Fruit fly (Drosophila melanogaster): ENCODE results near the gene Lamtor3.

The Lamtor3 gene

DNA sequence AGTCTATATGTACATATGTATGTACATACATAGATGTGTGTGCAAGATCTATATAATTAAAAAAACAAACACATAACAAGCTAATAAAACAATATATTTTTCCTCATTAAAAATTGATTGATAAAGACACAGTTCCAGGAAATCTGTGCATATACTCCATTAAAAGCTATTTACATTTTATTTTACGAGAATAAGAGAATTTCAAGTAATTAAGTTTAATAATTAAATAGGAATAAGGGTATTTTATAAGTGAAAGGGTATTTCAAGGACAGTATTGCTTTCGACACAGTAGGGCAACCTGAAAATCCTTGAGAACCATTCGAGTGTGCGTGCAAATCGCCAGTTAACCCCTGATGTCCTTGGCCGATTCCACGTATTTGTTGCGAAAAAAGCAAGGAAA lies 28.4 kb upstream of the Lamtor3 start, which contains the start of gene CG5050:
Gene CG5050 (plus strand): TSS at position 301 of the 400 bp plus-strand sequence.
- no peak for TF ChIP-seq cnc (optimal IDR thresholded peaks at IDR 0.05)
- TF ChIP-seq Clk (GFP tag; optimal IDR thresholded peaks at IDR 0.05), result no peak
- no peak for TF ChIP-seq CG1620 (GFP tag; optimal IDR thresholded peaks at IDR 0.05)
- TF ChIP-seq CG7045 (GFP tag; optimal IDR thresholded peaks at IDR 0.05), result no peak
- no peak for TF ChIP-seq Crg-1 (GFP tag; optimal IDR thresholded peaks at IDR 0.05)
- TF ChIP-seq Mnt (GFP tag; optimal IDR thresholded peaks at IDR 0.05), result no peak
- TF ChIP-seq toe (GFP tag; optimal IDR thresholded peaks at IDR 0.05), result no peak
- no peak for TF ChIP-seq ovo (GFP tag; optimal IDR thresholded peaks at IDR 0.05)
- no peak for TF ChIP-seq tj (GFP tag; optimal IDR thresholded peaks at IDR 0.05)
- no peak for TF ChIP-seq bab1 (GFP tag; optimal IDR thresholded peaks at IDR 0.05)

DNA sequence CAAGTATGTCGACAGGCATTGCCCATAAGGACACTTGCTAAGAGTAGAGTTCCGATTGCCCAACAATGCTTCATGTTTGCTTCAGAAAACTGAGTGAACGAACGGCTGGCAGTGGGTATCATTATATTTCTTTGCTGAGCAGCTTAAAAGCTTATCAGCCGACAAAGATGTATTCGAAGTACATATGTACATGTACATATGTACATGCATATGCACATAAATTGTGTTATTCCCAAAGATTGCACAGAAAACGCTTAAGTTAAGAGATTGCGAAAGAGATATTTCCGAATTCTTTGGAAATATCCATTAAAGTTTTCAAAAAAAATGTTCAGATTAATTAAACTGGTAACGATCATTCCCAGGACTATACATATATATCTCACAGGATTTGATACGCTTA lies 25.2 kb upstream of the Lamtor3 start, which contains the start of gene SPH93:
Gene SPH93 (minus strand): TSS at position 101 of the 400 bp plus-strand sequence.
- TF ChIP-seq toe (GFP tag; optimal IDR thresholded peaks at IDR 0.05), result no peak
- TF ChIP-seq ovo (GFP tag; optimal IDR thresholded peaks at IDR 0.05), result no peak
- no peak for TF ChIP-seq CG11617 (GFP tag; optimal IDR thresholded peaks at IDR 0.05)
- TF ChIP-seq cnc (optimal IDR thresholded peaks at IDR 0.05), result no peak
- no peak for TF ChIP-seq bab1 (GFP tag; optimal IDR thresholded peaks at IDR 0.05)
- TF ChIP-seq CG5204 (GFP tag; optimal IDR thresholded peaks at IDR 0.05), result no peak
- no peak for TF ChIP-seq CG12768 (GFP tag; optimal IDR thresholded peaks at IDR 0.05)
- no peak for TF ChIP-seq Mnt (GFP tag; optimal IDR thresholded peaks at IDR 0.05)
- TF ChIP-seq kay (GFP tag; ENCODE audit: borderline replicate concordance), result no peak
- TF ChIP-seq pad (GFP tag; optimal IDR thresholded peaks at IDR 0.05), result no peak
- no peak for TF ChIP-seq cic (GFP tag; optimal IDR thresholded peaks at IDR 0.05)
- TF ChIP-seq CG7045 (GFP tag; optimal IDR thresholded peaks at IDR 0.05), result no peak
- TF ChIP-seq Crg-1 (GFP tag; optimal IDR thresholded peaks at IDR 0.05), result no peak
- TF ChIP-seq CG14711 (tag; optimal IDR thresholded peaks at IDR 0.05), result no peak
- TF ChIP-seq Hr96 (GFP tag; optimal IDR thresholded peaks at IDR 0.05), result no peak

DNA sequence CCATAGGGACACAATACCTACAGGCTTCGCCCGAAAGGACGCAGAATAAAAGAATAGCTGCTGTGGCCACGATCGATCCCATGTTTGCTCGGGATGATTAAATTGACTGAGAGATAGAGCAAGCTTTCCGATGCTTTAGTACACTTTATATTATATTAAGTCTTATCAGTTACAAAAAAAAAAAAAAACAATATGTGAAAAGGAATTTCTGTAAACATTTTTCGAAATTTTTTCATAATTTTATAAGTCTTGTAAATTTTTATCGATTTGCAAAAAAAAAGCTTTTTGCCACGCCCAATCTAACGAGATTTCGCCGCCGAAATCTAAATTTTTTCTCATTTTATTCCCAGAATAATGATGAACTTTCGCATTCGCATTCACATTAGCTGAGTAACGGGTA lies 23.1 kb upstream of the Lamtor3 start, which contains the start of gene CG18563:
Gene CG18563 (minus strand): TSS at position 101 of the 400 bp plus-strand sequence.
- no peak for TF ChIP-seq CG11617 (GFP tag; optimal IDR thresholded peaks at IDR 0.05)
- TF ChIP-seq kay (GFP tag; ENCODE audit: borderline replicate concordance), result peak; percentile 70
- TF ChIP-seq CG12768 (GFP tag; optimal IDR thresholded peaks at IDR 0.05), result no peak

DNA sequence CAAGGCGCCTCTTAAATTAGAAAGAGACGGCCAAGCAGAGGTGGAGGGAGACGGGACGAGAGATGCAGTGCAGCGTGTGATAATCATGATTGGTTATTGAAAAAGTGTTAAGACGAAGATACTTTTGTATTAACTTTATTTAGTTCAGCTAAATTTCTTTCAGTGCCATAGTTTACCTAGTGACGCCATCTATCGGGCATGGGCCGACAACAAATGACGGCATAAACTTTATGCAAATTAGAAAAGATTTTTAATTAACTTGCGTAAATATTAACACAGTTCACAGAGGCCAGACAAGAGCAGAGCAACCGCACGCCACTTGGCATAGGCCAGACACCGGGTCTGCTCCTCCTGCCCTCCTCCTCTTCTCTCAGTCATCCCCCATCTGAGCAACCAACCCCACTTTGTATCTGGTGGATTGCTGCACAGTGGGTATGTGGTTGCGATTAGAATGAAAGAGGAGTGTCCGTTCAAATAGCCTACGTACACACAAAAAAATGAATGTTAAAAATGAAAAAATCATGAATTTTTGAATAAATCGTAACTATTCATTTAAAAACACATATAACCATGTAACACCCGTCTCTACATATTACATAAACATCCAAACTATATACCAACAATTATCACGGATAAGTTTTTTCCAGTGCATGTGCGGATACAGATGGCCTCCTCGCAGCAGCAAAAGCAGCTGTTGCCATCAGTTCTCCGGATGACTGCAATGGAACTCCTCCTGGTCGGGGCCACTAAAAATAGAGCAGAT lies 14.9 kb upstream of the Lamtor3 start:
- TF ChIP-seq ovo (GFP tag; optimal IDR thresholded peaks at IDR 0.05) (no peak), cic (GFP tag; optimal IDR thresholded peaks at IDR 0.05) (no peak), bab1 (GFP tag; optimal IDR thresholded peaks at IDR 0.05) (no peak), Crg-1 (GFP tag; optimal IDR thresholded peaks at IDR 0.05) (no peak), pad (GFP tag; optimal IDR thresholded peaks at IDR 0.05) (no peak), tj (GFP tag; optimal IDR thresholded peaks at IDR 0.05) (no peak), kay (GFP tag; ENCODE audit: borderline replicate concordance) (peak; percentile 30), CG1620 (GFP tag; optimal IDR thresholded peaks at IDR 0.05) (no peak), CG33017 (tag; optimal IDR thresholded peaks at IDR 0.05) (no peak), CG5204 (GFP tag; optimal IDR thresholded peaks at IDR 0.05) (no peak), CG11617 (GFP tag; optimal IDR thresholded peaks at IDR 0.05) (no peak), CG12768 (GFP tag; optimal IDR thresholded peaks at IDR 0.05) (no peak), CG7101 (tag; optimal IDR thresholded peaks at IDR 0.05) (peak; percentile 23), Clk (GFP tag; optimal IDR thresholded peaks at IDR 0.05) (no peak), Hr96 (GFP tag; optimal IDR thresholded peaks at IDR 0.05) (peak; percentile 37), CG7045 (GFP tag; optimal IDR thresholded peaks at IDR 0.05) (peak; percentile 61), CG14711 (tag; optimal IDR thresholded peaks at IDR 0.05) (no peak), Mnt (GFP tag; optimal IDR thresholded peaks at IDR 0.05) (no peak), toe (GFP tag; optimal IDR thresholded peaks at IDR 0.05) (peak; percentile 21), cnc (optimal IDR thresholded peaks at IDR 0.05) (no peak)

DNA sequence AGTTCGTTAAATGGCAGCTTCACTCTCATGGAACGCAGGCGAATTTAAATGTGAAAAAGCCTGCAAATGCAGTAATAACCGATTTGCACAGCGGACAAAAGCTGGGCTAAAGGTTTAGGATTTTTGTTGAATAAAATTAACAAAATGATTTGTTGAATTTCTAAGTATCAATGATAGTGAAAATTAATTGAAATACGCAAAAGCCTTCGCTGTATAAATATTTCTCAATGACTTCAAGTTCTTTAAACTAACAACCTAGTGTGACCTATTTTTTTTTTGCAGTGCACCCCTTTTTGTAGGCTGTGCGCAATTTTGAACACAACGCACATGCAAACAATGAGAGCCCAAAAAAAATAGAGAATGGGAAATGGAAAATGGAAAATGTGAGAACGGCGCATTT lies 14.1 kb upstream of the Lamtor3 start:
- TF ChIP-seq toe (GFP tag; optimal IDR thresholded peaks at IDR 0.05), result no peak

DNA sequence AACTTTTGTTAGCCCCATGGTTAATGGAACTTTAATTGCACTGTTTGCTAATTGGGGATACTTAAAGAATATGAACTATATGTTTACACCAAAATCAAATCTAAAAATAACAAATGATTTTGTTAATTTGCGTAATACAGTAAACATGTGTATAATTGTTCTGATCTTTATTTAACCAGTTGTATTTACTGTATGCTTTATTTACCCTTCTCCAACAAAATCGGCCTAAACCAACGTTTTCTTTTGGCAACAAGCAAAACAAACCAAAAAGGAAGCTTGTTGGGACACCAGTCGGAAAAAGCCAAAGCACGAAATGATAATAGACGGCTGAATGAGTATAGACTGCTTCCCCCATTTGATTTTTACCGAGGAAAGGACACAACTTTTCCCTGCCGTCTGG lies 10.4 kb upstream of the Lamtor3 start:
- TF ChIP-seq pad (GFP tag; optimal IDR thresholded peaks at IDR 0.05) (no peak), kay (GFP tag; ENCODE audit: borderline replicate concordance) (no peak), ovo (GFP tag; optimal IDR thresholded peaks at IDR 0.05) (no peak), Hr96 (GFP tag; optimal IDR thresholded peaks at IDR 0.05) (no peak), CG14711 (tag; optimal IDR thresholded peaks at IDR 0.05) (no peak), CG7101 (tag; optimal IDR thresholded peaks at IDR 0.05) (no peak), bab1 (GFP tag; optimal IDR thresholded peaks at IDR 0.05) (no peak), cnc (optimal IDR thresholded peaks at IDR 0.05) (no peak), Clk (GFP tag; optimal IDR thresholded peaks at IDR 0.05) (no peak), CG5204 (GFP tag; optimal IDR thresholded peaks at IDR 0.05) (no peak), Mnt (GFP tag; optimal IDR thresholded peaks at IDR 0.05) (no peak), Crg-1 (GFP tag; optimal IDR thresholded peaks at IDR 0.05) (no peak), CG11617 (GFP tag; optimal IDR thresholded peaks at IDR 0.05) (no peak), CG12768 (GFP tag; optimal IDR thresholded peaks at IDR 0.05) (no peak), CG33017 (tag; optimal IDR thresholded peaks at IDR 0.05) (no peak), CG7045 (GFP tag; optimal IDR thresholded peaks at IDR 0.05) (no peak), cic (GFP tag; optimal IDR thresholded peaks at IDR 0.05) (no peak), toe (GFP tag; optimal IDR thresholded peaks at IDR 0.05) (no peak), tj (GFP tag; optimal IDR thresholded peaks at IDR 0.05) (no peak), CG1620 (GFP tag; optimal IDR thresholded peaks at IDR 0.05) (no peak)
